Worm (Caenorhabditis elegans) whole organism, L4 larva: Measurements from ENCODE around the gene mut-14.

Experiments used
- arid-1 ChIP-seq: fragments of 200-800 bp; sonication (Bioruptor generic); conservative IDR thresholded peaks from 2 replicates; pipeline ENCODE4 v1.3.6; 2022; ENCODE audit warnings: missing genetic modification reagents, missing genetic modification characterization, missing compliant biosample characterization
- dmd-6 ChIP-seq: fragments of 200-800 bp; sonication (Bioruptor generic); IDR thresholded peaks from 2 replicates; pipeline ENCODE4 v1.3.6; 2022; ENCODE audit warnings: missing genetic modification reagents, missing genetic modification characterization, missing compliant biosample characterization
- fkh-10 ChIP-seq: fragments of 150-350 bp; optimal IDR thresholded peaks from 2 replicates; lab custom pipeline; 2014; ENCODE audit warnings: missing biosample characterization, missing genetic modification reagents, missing genetic modification characterization
- lsy-2 ChIP-seq, 2 experiments: fragments of 150-350 bp in 1 of 2; sonication (generic microtip) in 1 of 2; optimal IDR thresholded peaks; 2 replicates each; lab custom pipeline; 2014 to 2017; ENCODE audit warnings: missing biosample characterization in 2 of 2, missing genetic modification characterization in 2 of 2
- nhr-11 ChIP-seq: fragments of 150-350 bp; optimal IDR thresholded peaks from 2 replicates; lab custom pipeline; 2014; ENCODE audit warnings: missing biosample characterization, missing genetic modification characterization
- nhr-42 ChIP-seq: fragments of 200-800 bp; sonication (Bioruptor generic); IDR thresholded peaks from 2 replicates; pipeline ENCODE4 v1.3.6; 2022; ENCODE audit warnings: missing genetic modification characterization, missing compliant biosample characterization
- nhr-76 ChIP-seq: fragments of 150-350 bp; optimal IDR thresholded peaks from 2 replicates; lab custom pipeline; 2014; ENCODE audit warnings: missing biosample characterization, missing genetic modification characterization
- zag-1 ChIP-seq: fragments of 150-350 bp; optimal IDR thresholded peaks from 2 replicates; lab custom pipeline; 2014; ENCODE audit warnings: missing biosample characterization, missing genetic modification characterization

DNA sequence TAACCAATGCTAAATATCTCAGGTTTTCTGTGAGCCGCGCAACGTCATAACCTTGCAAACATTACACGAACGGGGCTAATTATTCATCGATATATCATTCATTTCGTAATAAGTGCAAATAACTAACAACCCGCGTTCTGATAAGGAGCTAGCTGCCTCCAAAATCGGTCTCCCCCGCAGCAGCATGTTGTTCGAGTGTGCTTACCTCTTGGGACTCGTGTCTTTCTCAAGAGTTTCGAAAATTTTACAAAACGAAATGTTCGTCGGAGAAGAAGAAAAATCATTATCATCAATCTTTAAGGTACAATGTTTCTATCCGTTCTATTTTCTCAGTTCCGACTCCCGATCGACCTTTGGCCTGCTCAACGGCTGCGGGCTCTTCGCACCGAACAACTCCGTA lies 17.4 kb upstream of the mut-14 start:
- TF ChIP-seq nhr-42 (GFP tag; lab: Robert Waterston, UW) (no peak), nhr-76 (tag; lab: Kevin White, UChicago) (no peak), zag-1 (tag; lab: Kevin White, UChicago) (no peak), dmd-6 (GFP tag; lab: Robert Waterston, UW) (no peak), arid-1 (GFP tag; lab: Robert Waterston, UW) (no peak), nhr-11 (tag; lab: Kevin White, UChicago) (no peak), fkh-10 (GFP tag; lab: Kevin White, UChicago) (no peak), lsy-2 (tag; optimal IDR thresholded peaks at IDR 0.05; lab: Kevin White, UChicago) (no peak)
